Fruit fly (Drosophila melanogaster) whole organism, embryonic: ENCODE measurements around the gene Ufsp2.

ENCODE experiments used
- CG10321 ChIP-seq: fragments of 200-800 bp; sonication (Bioruptor generic); IDR thresholded peaks from 2 replicates; pipeline ENCODE4 v1.3.6; 2022; ENCODE audit warnings: missing biosample characterization, missing genetic modification characterization
- CG5245 ChIP-seq: fragments of 200-800 bp; sonication (Bioruptor generic); optimal IDR thresholded peaks from 3 replicates; lab custom pipeline; 2016; ENCODE audit warnings: missing biosample characterization, missing genetic modification characterization
- CG7963 ChIP-seq: fragments of 200-800 bp; sonication (Bioruptor generic); IDR thresholded peaks from 3 replicates; pipeline ENCODE4 v1.3.6; 2022; ENCODE audit warnings: missing biosample characterization, missing genetic modification characterization; ENCODE audit not compliant: partially characterized antibody
- Dip2 ChIP-seq: fragments of 200-800 bp; sonication (Bioruptor generic); IDR thresholded peaks from 2 replicates; pipeline ENCODE4 v1.3.6; 2022; ENCODE audit warnings: missing biosample characterization, missing genetic modification characterization
- Xrp1 ChIP-seq: fragments of 200-800 bp; sonication (Bioruptor generic); IDR thresholded peaks from 2 replicates; pipeline ENCODE4 v1.3.6; 2022; ENCODE audit warnings: missing biosample characterization, missing genetic modification characterization
- psq ChIP-seq: fragments of 200-800 bp; sonication (Bioruptor generic); optimal IDR thresholded peaks from 2 replicates; lab custom pipeline; 2017; ENCODE audit warnings: missing biosample characterization, missing genetic modification characterization
- z ChIP-seq: fragments of 200-800 bp; sonication (Bioruptor generic); IDR thresholded peaks from 3 replicates; pipeline ENCODE4 v1.3.6; 2022; ENCODE audit warnings: missing biosample characterization, missing genetic modification characterization

DNA sequence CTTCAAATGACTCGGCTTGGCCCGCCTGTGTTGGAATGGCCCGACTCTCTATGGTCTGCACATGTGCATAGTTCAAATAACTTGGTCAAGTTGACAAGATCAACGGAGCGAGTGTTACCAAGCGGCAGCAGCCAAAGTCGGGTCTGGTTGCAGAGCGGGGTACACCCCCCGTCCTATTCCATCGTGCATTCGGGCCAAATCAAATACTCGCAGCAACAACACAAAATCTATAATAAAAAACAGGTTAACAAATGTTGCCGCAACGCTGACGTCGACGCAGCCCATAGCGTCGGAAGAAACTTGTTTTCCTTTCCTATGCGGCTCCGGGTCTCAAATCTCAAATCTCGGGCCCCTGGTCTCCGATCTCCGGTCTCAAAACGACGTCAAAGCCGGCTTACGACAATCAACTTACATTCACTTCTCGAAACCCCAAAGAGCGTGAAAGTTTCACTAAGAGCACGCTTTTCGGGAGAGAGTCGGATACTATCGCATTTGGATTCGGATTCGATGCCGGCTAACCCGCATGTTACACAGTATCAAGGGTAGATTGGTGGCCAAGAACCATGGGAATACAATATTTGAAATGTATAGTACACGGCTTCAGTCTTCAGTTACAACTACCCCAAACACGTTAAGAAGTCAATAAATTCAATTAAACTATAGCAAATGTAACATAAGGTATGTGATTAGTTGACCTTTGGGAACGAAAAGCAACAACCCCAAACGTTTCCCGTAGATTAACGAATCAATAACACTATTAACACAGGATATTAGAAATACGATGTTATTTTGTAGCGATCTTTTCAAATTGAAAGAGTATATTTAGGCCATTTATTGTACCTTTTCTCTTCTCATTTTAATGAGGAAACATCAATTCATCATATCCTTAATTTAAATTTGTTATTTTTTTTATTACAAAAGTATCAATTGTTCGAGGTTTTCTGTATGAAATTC lies 41.8 kb upstream of the Ufsp2 start:
- TF ChIP-seq CG5245 (GFP tag; lab: Kevin White, UChicago), result no peak
- TF ChIP-seq CG7963 (GFP tag; lab: Robert Waterston, UW), result no peak
- TF ChIP-seq psq (GFP tag; lab: Kevin White, UChicago), result peak; percentile 20
- no peak for TF ChIP-seq z
- TF ChIP-seq Xrp1, result peak; percentile 14; the same call in 1 of the 2 replicates
- no peak for TF ChIP-seq Dip2 (GFP tag; lab: Robert Waterston, UW)
- no peak for TF ChIP-seq CG10321 (GFP tag; lab: Robert Waterston, UW)
